Fruit fly (Drosophila melanogaster) whole organism, wandering third instar larva: ENCODE results near the gene Cp16.

ENCODE experiments used
- CG9705 ChIP-seq: fragments of 200-800 bp; sonication (Bioruptor generic); optimal IDR thresholded peaks from 2 replicates; lab custom pipeline; 2018; ENCODE audit warnings: missing biosample characterization, mild to moderate bottlenecking, missing genetic modification characterization
- CrebA ChIP-seq: fragments of 200-800 bp; sonication (Bioruptor generic); optimal IDR thresholded peaks from 2 replicates; lab custom pipeline; 2016; ENCODE audit warnings: missing biosample characterization, mild to moderate bottlenecking, missing genetic modification characterization, borderline replicate concordance
- Dfd ChIP-seq: fragments of >200 bp; optimal IDR thresholded peaks from 2 replicates; lab custom pipeline; 2017; ENCODE audit warnings: missing biosample characterization, missing genetic modification characterization
- Dif ChIP-seq: fragments of 200-275, 200-300 bp; sonication (Bioruptor generic); optimal IDR thresholded peaks from 2 replicates; lab custom pipeline; 2018; ENCODE audit warnings: missing biosample characterization, missing genetic modification characterization; ENCODE audit not compliant: partially characterized antibody
- GATAd ChIP-seq: sonication (Bioruptor generic); optimal IDR thresholded peaks from 2 replicates; lab custom pipeline; 2016; ENCODE audit warnings: missing biosample characterization, missing genetic modification characterization
- HLH106 ChIP-seq: fragments of 200-800 bp; optimal IDR thresholded peaks from 3 replicates; lab custom pipeline; 2019; ENCODE audit warnings: missing biosample characterization, mild to moderate bottlenecking, missing genetic modification characterization, moderate library complexity
- Hnf4 ChIP-seq: fragments of 200-800 bp; sonication (Bioruptor generic); optimal IDR thresholded peaks from 2 replicates; lab custom pipeline; 2016; ENCODE audit warnings: missing biosample characterization, mild to moderate bottlenecking, missing genetic modification characterization
- Hr83 ChIP-seq: fragments of 200-300 bp; sonication (Bioruptor generic); optimal IDR thresholded peaks from 2 replicates; lab custom pipeline; 2016; ENCODE audit warnings: missing biosample characterization, mild to moderate bottlenecking, missing genetic modification characterization, moderate library complexity; ENCODE audit not compliant: poor library complexity, severe bottlenecking
- Jra ChIP-seq: sonication (Bioruptor generic); optimal IDR thresholded peaks from 2 replicates; lab custom pipeline; 2016; ENCODE audit warnings: missing biosample characterization, missing genetic modification characterization
- Mio ChIP-seq: sonication (Bioruptor generic); optimal IDR thresholded peaks from 2 replicates; lab custom pipeline; 2016; ENCODE audit warnings: missing biosample characterization, missing genetic modification characterization
- N ChIP-seq: fragments of >200 bp; optimal IDR thresholded peaks from 2 replicates; lab custom pipeline; 2018; ENCODE audit warnings: missing biosample characterization, missing external identifiers, missing genetic modification characterization
- OdsH ChIP-seq: fragments of 200-800 bp; sonication (Bioruptor generic); optimal IDR thresholded peaks from 2 replicates; lab custom pipeline; 2016; ENCODE audit warnings: missing biosample characterization, mild to moderate bottlenecking, missing genetic modification characterization
- Rel ChIP-seq, 2 experiments: fragments of 200-800 bp; sonication (Bioruptor generic) in 1 of 2; optimal IDR thresholded peaks; 2 replicates in 1 of 2; 3 replicates in 1 of 2; lab custom pipeline; 2016 to 2019; ENCODE audit warnings: mild to moderate bottlenecking in 2 of 2, missing biosample characterization in 2 of 2, missing genetic modification characterization in 2 of 2, moderate library complexity in 1 of 2
- Sp1 ChIP-seq: fragments of 200-800 bp; sonication (Bioruptor generic); optimal IDR thresholded peaks from 3 replicates; lab custom pipeline; 2019; ENCODE audit warnings: missing biosample characterization, mild to moderate bottlenecking, missing genetic modification characterization, moderate library complexity
- Vsx2 ChIP-seq: fragments of 200-300, 225-300 bp; sonication (Bioruptor generic); optimal IDR thresholded peaks from 2 replicates; lab custom pipeline; 2018; ENCODE audit warnings: missing biosample characterization, missing genetic modification characterization; ENCODE audit not compliant: partially characterized antibody
- br ChIP-seq: fragments of 200-800 bp; sonication (Bioruptor generic); optimal IDR thresholded peaks from 2 replicates; lab custom pipeline; 2016; ENCODE audit warnings: missing biosample characterization, missing genetic modification characterization
- brk ChIP-seq: fragments of 200-800 bp; sonication (Bioruptor generic); optimal IDR thresholded peaks from 2 replicates; lab custom pipeline; 2016; ENCODE audit warnings: missing biosample characterization, mild to moderate bottlenecking, missing genetic modification characterization
- dl ChIP-seq, 2 experiments: fragments of 175-275, 200-275 bp in 1 of 2; fragments of 200-275 bp in 1 of 2; sonication (Bioruptor generic); optimal IDR thresholded peaks; lab custom pipeline; 2018; ENCODE audit warnings: mild to moderate bottlenecking in 2 of 2, missing biosample characterization in 2 of 2, missing genetic modification characterization in 2 of 2, moderate library complexity in 2 of 2; ENCODE audit not compliant: partially characterized antibody in 2 of 2, insufficient read depth in 1 of 2
- dmrt93B ChIP-seq: fragments of 200-800 bp; sonication (Bioruptor generic); optimal IDR thresholded peaks from 2 replicates; lab custom pipeline; 2018; ENCODE audit warnings: missing biosample characterization, mild to moderate bottlenecking, missing genetic modification characterization
- dsf ChIP-seq: sonication (Bioruptor generic); optimal IDR thresholded peaks from 2 replicates; lab custom pipeline; 2016; ENCODE audit warnings: missing biosample characterization, missing genetic modification characterization, borderline replicate concordance
- ey ChIP-seq: fragments of 200-800 bp; sonication (Bioruptor generic); optimal IDR thresholded peaks from 2 replicates; lab custom pipeline; 2016; ENCODE audit warnings: missing biosample characterization, missing genetic modification characterization
- foxo ChIP-seq, 2 experiments: fragments of 200-800 bp; sonication (Bioruptor generic); optimal IDR thresholded peaks; 2 replicates in 1 of 2; 3 replicates in 1 of 2; lab custom pipeline; 2016 to 2017; ENCODE audit warnings: missing biosample characterization in 2 of 2, missing genetic modification characterization in 2 of 2
- fru ChIP-seq: fragments of 200-800 bp; sonication (Bioruptor generic); optimal IDR thresholded peaks from 3 replicates; lab custom pipeline; 2016; ENCODE audit warnings: missing biosample characterization, mild to moderate bottlenecking, missing genetic modification characterization
- h ChIP-seq: fragments of 200-800 bp; sonication (Bioruptor generic); optimal IDR thresholded peaks from 3 replicates; lab custom pipeline; 2016; ENCODE audit warnings: missing biosample characterization, mild to moderate bottlenecking, missing genetic modification characterization
- lola ChIP-seq: fragments of >200 bp; optimal IDR thresholded peaks from 2 replicates; lab custom pipeline; 2017; ENCODE audit warnings: missing biosample characterization, missing genetic modification characterization
- pan ChIP-seq: fragments of >200 bp; optimal IDR thresholded peaks from 2 replicates; lab custom pipeline; 2017
- psq ChIP-seq: fragments of 200-800 bp; sonication (Bioruptor generic); optimal IDR thresholded peaks from 3 replicates; lab custom pipeline; 2017; ENCODE audit warnings: missing biosample characterization, mild to moderate bottlenecking, missing genetic modification characterization, moderate library complexity
- rgr ChIP-seq: fragments of 200-800 bp; sonication (Bioruptor generic); optimal IDR thresholded peaks from 3 replicates; lab custom pipeline; 2016; ENCODE audit warnings: missing biosample characterization, mild to moderate bottlenecking, missing genetic modification characterization
- sage ChIP-seq: fragments of 200-800 bp; sonication (Bioruptor generic); optimal IDR thresholded peaks from 2 replicates; lab custom pipeline; 2016; ENCODE audit warnings: missing biosample characterization, mild to moderate bottlenecking, missing genetic modification characterization
- sv ChIP-seq: fragments of 200-800 bp; sonication (Bioruptor generic); optimal IDR thresholded peaks from 3 replicates; lab custom pipeline; 2016; ENCODE audit warnings: missing biosample characterization, missing genetic modification characterization
- tai ChIP-seq: sonication (Bioruptor generic); optimal IDR thresholded peaks from 2 replicates; lab custom pipeline; 2016; ENCODE audit warnings: missing biosample characterization, missing genetic modification characterization
- usp ChIP-seq: fragments of >200 bp; optimal IDR thresholded peaks from 2 replicates; lab custom pipeline; 2017; ENCODE audit warnings: missing biosample characterization, missing genetic modification characterization
- woc ChIP-seq: sonication (Bioruptor generic); optimal IDR thresholded peaks from 2 replicates; lab custom pipeline; 2016; ENCODE audit warnings: missing biosample characterization, mild to moderate bottlenecking, missing genetic modification characterization

Cp16 gene

dm6 chr3L:8707821-8708220 is 23.9 kb upstream of the Cp16 start:
- TF ChIP-seq psq (GFP tag; lab: Kevin White, UChicago) (peak; percentile 15), foxo (GFP tag; optimal IDR thresholded peaks at IDR 0.05; lab: Kevin White, UChicago) (peak in 1 of 2 experiments; percentile 19), usp (no peak), rgr (GFP tag; lab: Kevin White, UChicago) (peak; percentile 11), Sp1 (GFP tag; lab: Kevin White, UChicago) (peak; percentile 34), sage (GFP tag; lab: Kevin White, UChicago) (no peak), HLH106 (tag; lab: Kevin White, UChicago) (peak; percentile 26)

dm6 chr3L:8708856-8709255 is 22.9 kb upstream of the Cp16 start:
- TF ChIP-seq dl (GFP tag; optimal IDR thresholded peaks at IDR 0.05; lab: Kevin White, UChicago; ENCODE audit: insufficient read depth in 1 of 2, partially characterized antibody in 2 of 2) (no peak), Rel (GFP tag; optimal IDR thresholded peaks at IDR 0.05; lab: Kevin White, UChicago) (no peak), Rel (tag; optimal IDR thresholded peaks at IDR 0.05; lab: Kevin White, UChicago) (no peak), GATAd (no peak), Hnf4 (GFP tag; lab: Kevin White, UChicago) (no peak), HLH106 (tag; lab: Kevin White, UChicago) (no peak), CrebA (no peak), Jra (no peak), Mio (GFP tag; lab: Kevin White, UChicago) (no peak), sv (GFP tag; lab: Kevin White, UChicago) (no peak), dsf (GFP tag; lab: Kevin White, UChicago) (no peak), usp (no peak), dmrt93B (GFP tag; lab: Kevin White, UChicago) (no peak), Dfd (GFP tag; lab: Kevin White, UChicago) (no peak), OdsH (GFP tag; lab: Kevin White, UChicago) (no peak), h (GFP tag; lab: Kevin White, UChicago) (peak; percentile 2), psq (GFP tag; lab: Kevin White, UChicago) (no peak), ey (GFP tag; lab: Kevin White, UChicago) (peak; percentile 9), foxo (GFP tag; optimal IDR thresholded peaks at IDR 0.05; lab: Kevin White, UChicago) (peak in 1 of 2 experiments; percentile 11), pan (lab: Kevin White, UChicago) (no peak), Dif (no peak), N (GFP tag; lab: Kevin White, UChicago) (no peak), brk (GFP tag; lab: Kevin White, UChicago) (no peak), rgr (GFP tag; lab: Kevin White, UChicago) (peak; percentile 11), Vsx2 (GFP tag; lab: Kevin White, UChicago) (no peak)

DNA sequence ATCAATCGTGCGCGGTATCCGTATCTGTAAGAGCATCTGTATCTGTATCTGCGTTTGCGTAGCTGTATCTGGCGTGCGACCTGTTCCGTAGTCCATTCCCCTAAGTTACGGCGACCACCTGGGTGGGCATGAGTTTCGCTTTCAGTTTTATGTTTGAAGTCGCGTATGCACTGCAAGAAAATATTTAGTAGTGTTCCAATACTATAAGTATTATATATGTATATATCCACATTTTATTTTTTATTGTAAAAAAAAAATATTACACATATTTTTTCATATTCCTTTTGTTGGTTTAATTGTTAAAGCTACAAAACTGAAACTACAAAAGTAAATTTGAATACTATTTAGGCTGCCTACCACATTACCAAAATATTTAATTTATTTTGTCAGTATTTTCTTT is 18.8 kb upstream of the Cp16 start:
- TF ChIP-seq Sp1 (GFP tag; lab: Kevin White, UChicago) (peak; percentile 26), psq (GFP tag; lab: Kevin White, UChicago) (peak; percentile 35), HLH106 (tag; lab: Kevin White, UChicago) (peak; percentile 9), Jra (no peak), foxo (GFP tag; optimal IDR thresholded peaks at IDR 0.05; lab: Kevin White, UChicago) (peak in 1 of 2 experiments; percentile 24)

- TF ChIP-seq brk (GFP tag; lab: Kevin White, UChicago): no peak
- TF ChIP-seq lola (GFP tag; lab: Kevin White, UChicago): no peak
- peak; percentile 64 for TF ChIP-seq Sp1 (GFP tag; lab: Kevin White, UChicago)
- TF ChIP-seq sv (GFP tag; lab: Kevin White, UChicago): no peak
- TF ChIP-seq dsf (GFP tag; lab: Kevin White, UChicago): no peak
- TF ChIP-seq psq (GFP tag; lab: Kevin White, UChicago): peak; percentile 8
- TF ChIP-seq CrebA: no peak
- TF ChIP-seq tai: no peak
- peak; percentile 44 for TF ChIP-seq rgr (GFP tag; lab: Kevin White, UChicago)
- TF ChIP-seq br (GFP tag; lab: Kevin White, UChicago): peak; percentile 29
- TF ChIP-seq Hnf4 (GFP tag; lab: Kevin White, UChicago): no peak
- peak; percentile 48 for TF ChIP-seq fru (GFP tag; lab: Kevin White, UChicago)
- TF ChIP-seq HLH106 (tag; lab: Kevin White, UChicago): peak; percentile 56
- TF ChIP-seq Hr83 (GFP tag; lab: Kevin White, UChicago): no peak
- peak; percentile 23 for TF ChIP-seq dmrt93B (GFP tag; lab: Kevin White, UChicago)
- no peak for TF ChIP-seq N (GFP tag; lab: Kevin White, UChicago)
- TF ChIP-seq foxo (GFP tag; optimal IDR thresholded peaks at IDR 0.05; lab: Kevin White, UChicago): peak in 1 of 2 experiments; percentile 45
- peak; percentile 52 for TF ChIP-seq h (GFP tag; lab: Kevin White, UChicago)
- TF ChIP-seq ey (GFP tag; lab: Kevin White, UChicago): peak; percentile 20
- no peak for TF ChIP-seq Dfd (GFP tag; lab: Kevin White, UChicago)
- peak; percentile 43 for TF ChIP-seq OdsH (GFP tag; lab: Kevin White, UChicago)
- TF ChIP-seq CG9705 (GFP tag; lab: Kevin White, UChicago): no peak
- no peak for TF ChIP-seq sage (GFP tag; lab: Kevin White, UChicago)
- peak; percentile 18 for TF ChIP-seq woc (GFP tag; lab: Kevin White, UChicago)
Measured at dm6 chr3L:8716013-8716412, 15.7 kb upstream of the Cp16 start.
